Fruit fly (Drosophila melanogaster) whole organism: Measurements from ENCODE around the gene RpS27A.

Experiments
- CG8478 ChIP-seq: fragments of >200 bp; optimal IDR thresholded peaks from 2 replicates; lab custom pipeline; 2018; ENCODE audit warnings: inconsistent platforms
- EcR ChIP-seq, 2 experiments: fragments of >200 bp; optimal IDR thresholded peaks; 2 replicates each; lab custom pipeline; 2017; ENCODE audit warnings: missing biosample characterization in 2 of 2, missing genetic modification characterization in 2 of 2, missing genetic modification reagents in 2 of 2
- usp ChIP-seq: fragments of >200 bp; optimal IDR thresholded peaks from 2 replicates; lab custom pipeline; 2017; ENCODE audit warnings: missing biosample characterization, missing genetic modification characterization, mixed read lengths

- no peak for TF ChIP-seq CG8478 (lab: Kevin White, UChicago)
- no peak for TF ChIP-seq usp (GFP tag; lab: Kevin White, UChicago)
- no peak for TF ChIP-seq EcR (GFP tag; optimal IDR thresholded peaks at IDR 0.05; lab: Kevin White, UChicago)
These were observed 47.9 kb downstream of the RpS27A start for dm6 chr2L:10455944-10456520.
